3 fruit fly cellular contexts compared by ENCODE assay signal in the genomic region with DNA sequence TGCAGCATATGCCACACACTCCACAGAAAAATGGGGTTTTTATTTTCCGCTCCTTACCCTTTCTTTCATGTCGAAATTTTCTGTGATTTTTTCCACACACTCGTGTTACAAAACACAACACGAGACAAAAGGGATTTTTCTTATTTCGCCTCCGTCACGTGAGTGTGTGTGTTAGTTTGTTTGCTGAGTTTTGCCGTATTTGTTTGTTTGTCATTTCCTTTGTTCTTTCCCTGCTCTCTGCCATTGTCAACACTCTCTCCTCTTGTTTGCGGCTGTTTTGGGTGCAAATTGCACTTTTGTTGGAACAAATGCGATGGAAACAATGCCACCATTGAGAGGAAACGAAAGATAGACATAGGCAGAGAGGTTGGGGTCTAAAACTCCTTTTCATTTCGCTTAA.
TF ChIP-seq lines count a peak whose summit lies in the region.

No protein-coding gene starts in this region.

- no peak for TF ChIP-seq CTCF in whole organism, embryonic (GFP tag; optimal IDR thresholded peaks at IDR 0.05; lab: Kevin White, UChicago)

TF ChIP-seq in whole organism, adult, 20 proteins besides CTCF, POLR2A, EP300 and RAD21:
- no peak for TF ChIP-seq ovo (GFP tag; optimal IDR thresholded peaks at IDR 0.05; lab: Kevin White, UChicago)
- TF ChIP-seq kay (GFP tag; lab: Kevin White, UChicago; ENCODE audit: borderline replicate concordance) = peak; percentile 12
- TF ChIP-seq Mnt (GFP tag; optimal IDR thresholded peaks at IDR 0.05; lab: Kevin White, UChicago) = no peak
- no peak for TF ChIP-seq CG7045 (GFP tag; optimal IDR thresholded peaks at IDR 0.05; lab: Kevin White, UChicago)
- TF ChIP-seq cnc (optimal IDR thresholded peaks at IDR 0.05; lab: Kevin White, UChicago) = no peak

TF ChIP-seq in whole organism, embryonic, 481 proteins besides CTCF, POLR2A, EP300 and RAD21 (continues in another document):
- TF ChIP-seq Dip2 (GFP tag; IDR thresholded peaks at IDR 0.05; lab: Robert Waterston, UW) (no peak), eve (GFP tag; optimal IDR thresholded peaks at IDR 0.05; lab: Kevin White, UChicago) (peak in 1 of 2 experiments; percentile 18), insv (GFP tag; optimal IDR thresholded peaks at IDR 0.05; lab: Kevin White, UChicago) (no peak), oc (tag; optimal IDR thresholded peaks at IDR 0.05; lab: Kevin White, UChicago) (no peak), eyg (GFP tag; optimal IDR thresholded peaks at IDR 0.05; lab: Kevin White, UChicago) (no peak), CG34422 (GFP tag; IDR thresholded peaks at IDR 0.05; lab: Robert Waterston, UW) (no peak), Hr51 (GFP tag; optimal IDR thresholded peaks at IDR 0.05; lab: Kevin White, UChicago) (no peak), CG11247 (GFP tag; IDR thresholded peaks at IDR 0.05; lab: Robert Waterston, UW) (no peak), Ptx1 (GFP tag; IDR thresholded peaks at IDR 0.05; lab: Robert Waterston, UW) (no peak), Ets97D (GFP tag; optimal IDR thresholded peaks at IDR 0.05; lab: Kevin White, UChicago) (no peak), ac (GFP tag; optimal IDR thresholded peaks at IDR 0.05; lab: Kevin White, UChicago) (peak; percentile 23), sna (GFP tag; IDR thresholded peaks at IDR 0.05; lab: Robert Waterston, UW; ENCODE audit: partially characterized antibody) (no peak), Sry-δ (GFP tag; optimal IDR thresholded peaks at IDR 0.05; lab: Kevin White, UChicago) (no peak), sens (GFP tag; lab: Kevin White, UChicago) (peak; percentile 8), CG2199 (GFP tag; IDR thresholded peaks at IDR 0.05; lab: Robert Waterston, UW) (no peak), CG7372 (GFP tag; IDR thresholded peaks at IDR 0.05; lab: Robert Waterston, UW) (no peak), inv (GFP tag; IDR thresholded peaks at IDR 0.05; lab: Robert Waterston, UW; ENCODE audit: partially characterized antibody) (no peak), D (optimal IDR thresholded peaks at IDR 0.05; lab: Kevin White, UChicago) (peak; percentile 71), D (GFP tag; optimal IDR thresholded peaks at IDR 0.05; lab: Kevin White, UChicago) (no peak), zen (tag; optimal IDR thresholded peaks at IDR 0.05; lab: Kevin White, UChicago) (no peak), twi (tag; optimal IDR thresholded peaks at IDR 0.05; lab: Kevin White, UChicago) (peak; percentile 12), CG9727 (GFP tag; optimal IDR thresholded peaks at IDR 0.05; lab: Kevin White, UChicago) (peak; percentile 32), bigmax (GFP tag; optimal IDR thresholded peaks at IDR 0.05; lab: Kevin White, UChicago) (no peak), dmrt11E (tag; optimal IDR thresholded peaks at IDR 0.05; lab: Kevin White, UChicago) (peak; percentile 2), Oaz (GFP tag; IDR thresholded peaks at IDR 0.05; lab: Robert Waterston, UW) (no peak), sens-2 (GFP tag; IDR thresholded peaks at IDR 0.05; lab: Robert Waterston, UW) (no peak), CG6272 (GFP tag; IDR thresholded peaks at IDR 0.05; lab: Robert Waterston, UW) (no peak), tap (tag; optimal IDR thresholded peaks at IDR 0.05; lab: Kevin White, UChicago) (no peak), Blimp-1 (GFP tag; optimal IDR thresholded peaks at IDR 0.05; lab: Kevin White, UChicago) (peak; percentile 4), YL-1 (GFP tag; optimal IDR thresholded peaks at IDR 0.05; lab: Kevin White, UChicago) (no peak), CG15601 (tag; optimal IDR thresholded peaks at IDR 0.05; lab: Kevin White, UChicago) (no peak), btn (GFP tag; optimal IDR thresholded peaks at IDR 0.05; lab: Kevin White, UChicago) (no peak), CG3163 (GFP tag; optimal IDR thresholded peaks at IDR 0.05; lab: Kevin White, UChicago) (no peak), fd102C (GFP tag; optimal IDR thresholded peaks at IDR 0.05; lab: Kevin White, UChicago) (no peak), CG8388 (GFP tag; optimal IDR thresholded peaks at IDR 0.05; lab: Kevin White, UChicago) (no peak), fd3F (GFP tag; optimal IDR thresholded peaks at IDR 0.05; lab: Kevin White, UChicago) (no peak), toy (GFP tag; IDR thresholded peaks at IDR 0.05; lab: Robert Waterston, UW) (0 out of 2 replicates have a peak, but pooled peaks have one; percentile 29), CG10209 (GFP tag; optimal IDR thresholded peaks at IDR 0.05; lab: Kevin White, UChicago) (no peak), CG7928 (GFP tag; optimal IDR thresholded peaks at IDR 0.05; lab: Kevin White, UChicago) (no peak), Chrac-16 (GFP tag; optimal IDR thresholded peaks at IDR 0.05; lab: Kevin White, UChicago) (no peak), cad (GFP tag; optimal IDR thresholded peaks at IDR 0.05; lab: Kevin White, UChicago) (no peak), phol (tag; optimal IDR thresholded peaks at IDR 0.05; lab: Kevin White, UChicago) (no peak), CG15479 (GFP tag; optimal IDR thresholded peaks at IDR 0.05; lab: Kevin White, UChicago) (peak; percentile 29)

TF ChIP-seq in whole organism, prepupa, 60 proteins besides CTCF, POLR2A, EP300 and RAD21:
- TF ChIP-seq achi (GFP tag; optimal IDR thresholded peaks at IDR 0.05; lab: Kevin White, UChicago) = peak; percentile 7
- TF ChIP-seq fkh (GFP tag; optimal IDR thresholded peaks at IDR 0.05; lab: Kevin White, UChicago) = peak; percentile 19
- peak; percentile 48 for TF ChIP-seq Eip78C (GFP tag; lab: Kevin White, UChicago)
- no peak for TF ChIP-seq CG3032 (tag; optimal IDR thresholded peaks at IDR 0.05; lab: Kevin White, UChicago)
